Worm (Caenorhabditis elegans): ENCODE data around the gene tag-276.

DNA sequence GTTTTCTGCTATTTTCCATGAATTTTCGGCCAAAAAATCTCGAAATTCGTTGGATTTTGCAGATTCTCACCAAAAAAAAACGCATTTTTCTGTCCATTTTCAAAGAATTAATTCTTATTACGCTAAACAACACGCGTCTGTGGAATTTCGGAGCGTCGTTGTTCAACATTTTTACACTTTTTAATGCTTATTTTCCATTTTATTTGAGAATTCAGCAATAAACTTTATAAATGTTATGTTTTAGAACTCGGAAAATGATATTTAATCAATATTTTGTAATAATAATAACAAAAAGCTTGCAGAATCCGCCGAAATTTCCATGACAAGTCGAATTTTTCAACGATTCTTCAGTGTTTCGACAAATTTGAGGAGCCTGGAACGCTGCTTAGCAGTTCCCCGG lies 31.4 kb upstream of the tag-276 start, which contains the start of gene ife-5:
- TF ChIP-seq unc-39 (tag; optimal IDR thresholded peaks at IDR 0.05) (no peak), nhr-28 (tag; optimal IDR thresholded peaks at IDR 0.05) (no peak), ztf-11 (tag; optimal IDR thresholded peaks at IDR 0.05) (no peak)

Data from whole organism, mixed stage, embryonic.